Worm (Caenorhabditis elegans): Measurements from ENCODE around the gene nspb-1.
A peak's percentile ranks its signal among the peaks of the same experiment; 100 is the strongest.

Gene nspb-1

DNA sequence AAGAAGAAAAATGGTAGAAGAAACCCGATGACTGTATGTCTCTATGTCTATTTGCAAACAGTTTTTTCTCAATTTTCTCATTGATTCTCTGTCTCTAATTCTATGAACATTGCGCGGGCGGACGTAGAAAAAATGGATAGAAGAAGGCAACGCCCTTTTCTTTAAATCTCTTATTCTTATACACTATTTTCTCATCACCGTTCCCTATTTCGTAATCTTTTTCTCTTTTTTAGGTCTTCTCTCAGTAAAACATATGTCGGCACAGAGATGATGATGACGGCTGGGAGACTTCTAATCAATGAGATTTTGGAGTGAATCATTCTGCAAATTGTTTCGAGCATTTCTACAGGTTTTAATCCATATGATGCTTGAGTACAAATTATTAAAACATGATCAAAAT, 31.2 kb upstream of the nspb-1 start (continued):
- TF ChIP-seq nhr-10 (tag; optimal IDR thresholded peaks at IDR 0.05) (no peak), R02D3.7 (tag; optimal IDR thresholded peaks at IDR 0.05) (no peak)

DNA sequence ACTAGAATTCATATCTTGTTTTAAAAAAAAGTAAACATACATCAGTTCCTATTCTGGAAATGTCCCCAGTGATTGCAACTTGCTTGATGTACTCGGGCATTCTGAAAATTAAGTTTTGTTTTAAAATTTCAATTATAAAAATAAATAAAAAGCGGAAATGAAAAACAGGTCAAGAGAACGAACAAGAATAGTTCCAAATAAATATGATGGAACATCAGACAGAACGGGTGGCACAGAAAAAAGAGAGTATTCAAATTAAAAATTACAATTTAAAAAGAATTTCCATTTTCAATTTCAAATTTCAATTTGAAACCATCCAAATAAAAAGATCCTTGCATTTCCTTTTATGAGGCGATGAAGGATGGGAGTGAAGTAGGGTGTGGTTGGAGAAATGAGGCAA, 30.3 kb upstream of the nspb-1 start, which contains the start of gene C01B10.3:
C01B10.3 (minus strand) TSS at position 101 of the 400 bp plus-strand sequence.
- TF ChIP-seq hmg-1.1 (GFP tag; IDR thresholded peaks at IDR 0.05), result no peak

DNA sequence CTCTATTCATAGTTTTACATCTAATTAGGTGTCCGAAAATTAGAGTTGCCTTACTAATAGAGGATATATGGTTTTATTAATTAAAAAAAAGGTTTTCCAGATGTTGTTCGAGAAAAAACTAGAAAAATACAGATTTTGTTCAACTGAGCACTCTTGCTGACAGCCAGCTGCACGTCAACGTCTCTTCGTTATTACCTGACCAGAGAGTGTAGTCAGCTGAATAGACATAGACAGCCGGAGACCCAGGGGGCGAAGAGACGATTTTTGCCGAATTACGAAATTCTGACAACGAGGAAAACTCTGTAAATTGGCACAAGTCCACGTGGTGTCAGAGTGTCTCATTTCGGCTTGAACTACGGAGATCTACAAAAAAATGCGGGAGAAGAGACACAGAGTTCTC, 27.7 kb upstream of the nspb-1 start:
- TF ChIP-seq skn-1 (tag; optimal IDR thresholded peaks at IDR 0.05) (no peak), mep-1 (tag; optimal IDR thresholded peaks at IDR 0.05) (peak; percentile 29), dve-1 (tag; optimal IDR thresholded peaks at IDR 0.05; ENCODE audit: insufficient read depth) (peak; percentile 28), nhr-10 (tag; optimal IDR thresholded peaks at IDR 0.05) (no peak), jun-1 (tag; optimal IDR thresholded peaks at IDR 0.05) (no peak), hif-1 (tag; optimal IDR thresholded peaks at IDR 0.05) (peak in 1 of 2 experiments; percentile 12), ZK546.5 (tag; optimal IDR thresholded peaks at IDR 0.05) (no peak), nhr-11 (tag; optimal IDR thresholded peaks at IDR 0.05) (no peak), ces-1 (GFP tag; optimal IDR thresholded peaks at IDR 0.05) (no peak), hlh-11 (tag; optimal IDR thresholded peaks at IDR 0.05) (peak; percentile 72), lsy-2 (tag; optimal IDR thresholded peaks at IDR 0.05) (peak in 1 of 2 experiments; percentile 34), lin-39 (tag; optimal IDR thresholded peaks at IDR 0.05) (no peak), dmd-6 (GFP tag; IDR thresholded peaks at IDR 0.05) (peak; percentile 18; the same call in 1 of the 2 replicates), mxl-3 (GFP tag; optimal IDR thresholded peaks at IDR 0.05) (peak; percentile 17), pha-4 (GFP tag; IDR thresholded peaks at IDR 0.05) (peak; percentile 52; the same call in 1 of the 2 replicates), pha-4 (tag; optimal IDR thresholded peaks at IDR 0.05) (no peak), lin-38 (GFP tag; IDR thresholded peaks at IDR 0.05) (peak; percentile 54), madf-9 (GFP tag; conservative IDR thresholded peaks at IDR 0.05) (no peak), Y48G9A.11 (GFP tag; IDR thresholded peaks at IDR 0.05) (no peak), fos-1 (tag; optimal IDR thresholded peaks at IDR 0.05) (no peak), nhr-6 (tag; optimal IDR thresholded peaks at IDR 0.05) (no peak), F37D6.2 (tag; optimal IDR thresholded peaks at IDR 0.05) (no peak), hlh-30 (tag; optimal IDR thresholded peaks at IDR 0.05; ENCODE audit: insufficient read depth) (peak; percentile 62), egl-43 (GFP tag; IDR thresholded peaks at IDR 0.05) (no peak), daf-16 (GFP tag; optimal IDR thresholded peaks at IDR 0.05) (no peak), daf-16 (tag; optimal IDR thresholded peaks at IDR 0.05) (peak; percentile 26)

DNA sequence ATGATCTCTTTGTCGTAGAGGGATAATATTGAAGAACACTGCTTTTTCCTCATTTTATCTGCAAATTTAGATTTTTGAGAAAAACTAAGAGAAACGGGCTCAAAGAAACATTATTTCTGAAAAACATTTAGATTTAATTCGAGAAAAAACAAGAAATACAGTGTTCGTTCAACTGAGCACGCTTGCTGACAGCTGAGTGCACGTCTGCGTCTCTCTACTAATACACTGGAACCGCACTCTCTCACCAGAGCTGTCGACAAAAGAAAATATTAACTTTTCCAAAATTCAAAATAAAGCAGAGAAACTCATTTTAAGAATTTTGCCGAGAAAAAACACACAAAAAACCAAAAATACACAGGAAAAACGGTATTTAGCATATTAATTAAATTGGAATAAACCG, 22.4 kb upstream of the nspb-1 start, which contains the start of gene drh-1:
drh-1 (minus strand) TSS at position 58 of the 400 bp plus-strand sequence.
- TF ChIP-seq lim-7 (GFP tag; IDR thresholded peaks at IDR 0.05) (no peak), snpc-1.2 (GFP tag; IDR thresholded peaks at IDR 0.05) (peak; percentile 73), fos-1 (tag; optimal IDR thresholded peaks at IDR 0.05) (no peak), daf-16 (GFP tag; optimal IDR thresholded peaks at IDR 0.05) (no peak), daf-16 (tag; optimal IDR thresholded peaks at IDR 0.05) (peak; percentile 22), nhr-6 (tag; optimal IDR thresholded peaks at IDR 0.05) (peak; percentile 18), skn-1 (tag; optimal IDR thresholded peaks at IDR 0.05) (no peak), lin-38 (GFP tag; IDR thresholded peaks at IDR 0.05) (peak; percentile 68), arid-1 (GFP tag; conservative IDR thresholded peaks at IDR 0.05) (no peak), set-16 (GFP tag; IDR thresholded peaks at IDR 0.05) (no peak), dve-1 (tag; optimal IDR thresholded peaks at IDR 0.05; ENCODE audit: insufficient read depth) (peak; percentile 44), mes-2 (tag; optimal IDR thresholded peaks at IDR 0.05; ENCODE audit: poor library complexity, severe bottlenecking) (peak; percentile 46), tag-97 (GFP tag; IDR thresholded peaks at IDR 0.05) (no peak), F44E2.7 (GFP tag; IDR thresholded peaks at IDR 0.05) (no peak), snpc-4 (tag; optimal IDR thresholded peaks at IDR 0.05) (no peak), tra-1 (GFP tag; IDR thresholded peaks at IDR 0.05) (no peak), daf-8 (GFP tag; IDR thresholded peaks at IDR 0.05) (no peak), mdt-29 (GFP tag; IDR thresholded peaks at IDR 0.05) (no peak), Y75B8A.6 (GFP tag; IDR thresholded peaks at IDR 0.05) (no peak), lsy-2 (tag; optimal IDR thresholded peaks at IDR 0.05) (peak in 1 of 2 experiments; percentile 65)

Data from whole organism, L4 larva.